Fruit fly (Drosophila melanogaster) whole organism, wandering third instar larva: ENCODE measurements around the gene Ddx1.

Experiments used
- Abd-B ChIP-seq: fragments of >200 bp; optimal IDR thresholded peaks from 2 replicates; lab custom pipeline; 2017; ENCODE audit warnings: missing biosample characterization, missing genetic modification characterization
- CG32264 ChIP-seq: fragments of 200-800 bp; sonication (Bioruptor generic); optimal IDR thresholded peaks from 2 replicates; lab custom pipeline; 2016; ENCODE audit warnings: missing biosample characterization, missing genetic modification characterization
- CG9705 ChIP-seq: fragments of 200-800 bp; sonication (Bioruptor generic); optimal IDR thresholded peaks from 2 replicates; lab custom pipeline; 2018; ENCODE audit warnings: missing biosample characterization, mild to moderate bottlenecking, missing genetic modification characterization
- CrebA ChIP-seq: fragments of 200-800 bp; sonication (Bioruptor generic); optimal IDR thresholded peaks from 2 replicates; lab custom pipeline; 2016; ENCODE audit warnings: missing biosample characterization, mild to moderate bottlenecking, missing genetic modification characterization, borderline replicate concordance
- Dfd ChIP-seq: fragments of >200 bp; optimal IDR thresholded peaks from 2 replicates; lab custom pipeline; 2017; ENCODE audit warnings: missing biosample characterization, missing genetic modification characterization
- Dif ChIP-seq: fragments of 200-275, 200-300 bp; sonication (Bioruptor generic); optimal IDR thresholded peaks from 2 replicates; lab custom pipeline; 2018; ENCODE audit warnings: missing biosample characterization, missing genetic modification characterization; ENCODE audit not compliant: partially characterized antibody
- GATAd ChIP-seq: sonication (Bioruptor generic); optimal IDR thresholded peaks from 2 replicates; lab custom pipeline; 2016; ENCODE audit warnings: missing biosample characterization, missing genetic modification characterization
- HLH106 ChIP-seq: fragments of 200-800 bp; optimal IDR thresholded peaks from 3 replicates; lab custom pipeline; 2019; ENCODE audit warnings: missing biosample characterization, mild to moderate bottlenecking, missing genetic modification characterization, moderate library complexity
- Hnf4 ChIP-seq: fragments of 200-800 bp; sonication (Bioruptor generic); optimal IDR thresholded peaks from 2 replicates; lab custom pipeline; 2016; ENCODE audit warnings: missing biosample characterization, mild to moderate bottlenecking, missing genetic modification characterization
- Hr78 ChIP-seq: fragments of >200 bp; optimal IDR thresholded peaks from 2 replicates; lab custom pipeline; 2017; ENCODE audit warnings: missing biosample characterization, missing genetic modification characterization
- Hr83 ChIP-seq: fragments of 200-300 bp; sonication (Bioruptor generic); optimal IDR thresholded peaks from 2 replicates; lab custom pipeline; 2016; ENCODE audit warnings: missing biosample characterization, mild to moderate bottlenecking, missing genetic modification characterization, moderate library complexity; ENCODE audit not compliant: poor library complexity, severe bottlenecking
- Jra ChIP-seq: sonication (Bioruptor generic); optimal IDR thresholded peaks from 2 replicates; lab custom pipeline; 2016; ENCODE audit warnings: missing biosample characterization, missing genetic modification characterization
- Mio ChIP-seq: sonication (Bioruptor generic); optimal IDR thresholded peaks from 2 replicates; lab custom pipeline; 2016; ENCODE audit warnings: missing biosample characterization, missing genetic modification characterization
- Myc ChIP-seq: fragments of >200 bp; optimal IDR thresholded peaks from 2 replicates; lab custom pipeline; 2017
- N ChIP-seq: fragments of >200 bp; optimal IDR thresholded peaks from 2 replicates; lab custom pipeline; 2018; ENCODE audit warnings: missing biosample characterization, missing external identifiers, missing genetic modification characterization
- OdsH ChIP-seq: fragments of 200-800 bp; sonication (Bioruptor generic); optimal IDR thresholded peaks from 2 replicates; lab custom pipeline; 2016; ENCODE audit warnings: missing biosample characterization, mild to moderate bottlenecking, missing genetic modification characterization
- Rel ChIP-seq, 2 experiments: fragments of 200-800 bp; sonication (Bioruptor generic) in 1 of 2; optimal IDR thresholded peaks; 2 replicates in 1 of 2; 3 replicates in 1 of 2; lab custom pipeline; 2016 to 2019; ENCODE audit warnings: mild to moderate bottlenecking in 2 of 2, missing biosample characterization in 2 of 2, missing genetic modification characterization in 2 of 2, moderate library complexity in 1 of 2
- Sp1 ChIP-seq: fragments of 200-800 bp; sonication (Bioruptor generic); optimal IDR thresholded peaks from 3 replicates; lab custom pipeline; 2019; ENCODE audit warnings: missing biosample characterization, mild to moderate bottlenecking, missing genetic modification characterization, moderate library complexity
- Vsx2 ChIP-seq: fragments of 200-300, 225-300 bp; sonication (Bioruptor generic); optimal IDR thresholded peaks from 2 replicates; lab custom pipeline; 2018; ENCODE audit warnings: missing biosample characterization, missing genetic modification characterization; ENCODE audit not compliant: partially characterized antibody
- br ChIP-seq: fragments of 200-800 bp; sonication (Bioruptor generic); optimal IDR thresholded peaks from 2 replicates; lab custom pipeline; 2016; ENCODE audit warnings: missing biosample characterization, missing genetic modification characterization
- brk ChIP-seq: fragments of 200-800 bp; sonication (Bioruptor generic); optimal IDR thresholded peaks from 2 replicates; lab custom pipeline; 2016; ENCODE audit warnings: missing biosample characterization, mild to moderate bottlenecking, missing genetic modification characterization
- dl ChIP-seq, 2 experiments: fragments of 175-275, 200-275 bp in 1 of 2; fragments of 200-275 bp in 1 of 2; sonication (Bioruptor generic); optimal IDR thresholded peaks; lab custom pipeline; 2018; ENCODE audit warnings: mild to moderate bottlenecking in 2 of 2, missing biosample characterization in 2 of 2, missing genetic modification characterization in 2 of 2, moderate library complexity in 2 of 2; ENCODE audit not compliant: partially characterized antibody in 2 of 2, insufficient read depth in 1 of 2
- dmrt93B ChIP-seq: fragments of 200-800 bp; sonication (Bioruptor generic); optimal IDR thresholded peaks from 2 replicates; lab custom pipeline; 2018; ENCODE audit warnings: missing biosample characterization, mild to moderate bottlenecking, missing genetic modification characterization
- dsf ChIP-seq: sonication (Bioruptor generic); optimal IDR thresholded peaks from 2 replicates; lab custom pipeline; 2016; ENCODE audit warnings: missing biosample characterization, missing genetic modification characterization, borderline replicate concordance
- ey ChIP-seq: fragments of 200-800 bp; sonication (Bioruptor generic); optimal IDR thresholded peaks from 2 replicates; lab custom pipeline; 2016; ENCODE audit warnings: missing biosample characterization, missing genetic modification characterization
- foxo ChIP-seq, 2 experiments: fragments of 200-800 bp; sonication (Bioruptor generic); optimal IDR thresholded peaks; 2 replicates in 1 of 2; 3 replicates in 1 of 2; lab custom pipeline; 2016 to 2017; ENCODE audit warnings: missing biosample characterization in 2 of 2, missing genetic modification characterization in 2 of 2
- fru ChIP-seq: fragments of 200-800 bp; sonication (Bioruptor generic); optimal IDR thresholded peaks from 3 replicates; lab custom pipeline; 2016; ENCODE audit warnings: missing biosample characterization, mild to moderate bottlenecking, missing genetic modification characterization
- h ChIP-seq: fragments of 200-800 bp; sonication (Bioruptor generic); optimal IDR thresholded peaks from 3 replicates; lab custom pipeline; 2016; ENCODE audit warnings: missing biosample characterization, mild to moderate bottlenecking, missing genetic modification characterization
- jim ChIP-seq: fragments of 175-275, 200-325 bp; sonication (Bioruptor generic); optimal IDR thresholded peaks from 2 replicates; lab custom pipeline; 2016; ENCODE audit warnings: missing biosample characterization, mild to moderate bottlenecking, missing genetic modification characterization
- lola ChIP-seq: fragments of >200 bp; optimal IDR thresholded peaks from 2 replicates; lab custom pipeline; 2017; ENCODE audit warnings: missing biosample characterization, missing genetic modification characterization
- pan ChIP-seq: fragments of >200 bp; optimal IDR thresholded peaks from 2 replicates; lab custom pipeline; 2017
- psq ChIP-seq: fragments of 200-800 bp; sonication (Bioruptor generic); optimal IDR thresholded peaks from 3 replicates; lab custom pipeline; 2017; ENCODE audit warnings: missing biosample characterization, mild to moderate bottlenecking, missing genetic modification characterization, moderate library complexity
- rgr ChIP-seq: fragments of 200-800 bp; sonication (Bioruptor generic); optimal IDR thresholded peaks from 3 replicates; lab custom pipeline; 2016; ENCODE audit warnings: missing biosample characterization, mild to moderate bottlenecking, missing genetic modification characterization
- sage ChIP-seq: fragments of 200-800 bp; sonication (Bioruptor generic); optimal IDR thresholded peaks from 2 replicates; lab custom pipeline; 2016; ENCODE audit warnings: missing biosample characterization, mild to moderate bottlenecking, missing genetic modification characterization
- sv ChIP-seq: fragments of 200-800 bp; sonication (Bioruptor generic); optimal IDR thresholded peaks from 3 replicates; lab custom pipeline; 2016; ENCODE audit warnings: missing biosample characterization, missing genetic modification characterization
- tai ChIP-seq: sonication (Bioruptor generic); optimal IDR thresholded peaks from 2 replicates; lab custom pipeline; 2016; ENCODE audit warnings: missing biosample characterization, missing genetic modification characterization
- usp ChIP-seq: fragments of >200 bp; optimal IDR thresholded peaks from 2 replicates; lab custom pipeline; 2017; ENCODE audit warnings: missing biosample characterization, missing genetic modification characterization
- woc ChIP-seq: sonication (Bioruptor generic); optimal IDR thresholded peaks from 2 replicates; lab custom pipeline; 2016; ENCODE audit warnings: missing biosample characterization, mild to moderate bottlenecking, missing genetic modification characterization

Ddx1 gene

DNA sequence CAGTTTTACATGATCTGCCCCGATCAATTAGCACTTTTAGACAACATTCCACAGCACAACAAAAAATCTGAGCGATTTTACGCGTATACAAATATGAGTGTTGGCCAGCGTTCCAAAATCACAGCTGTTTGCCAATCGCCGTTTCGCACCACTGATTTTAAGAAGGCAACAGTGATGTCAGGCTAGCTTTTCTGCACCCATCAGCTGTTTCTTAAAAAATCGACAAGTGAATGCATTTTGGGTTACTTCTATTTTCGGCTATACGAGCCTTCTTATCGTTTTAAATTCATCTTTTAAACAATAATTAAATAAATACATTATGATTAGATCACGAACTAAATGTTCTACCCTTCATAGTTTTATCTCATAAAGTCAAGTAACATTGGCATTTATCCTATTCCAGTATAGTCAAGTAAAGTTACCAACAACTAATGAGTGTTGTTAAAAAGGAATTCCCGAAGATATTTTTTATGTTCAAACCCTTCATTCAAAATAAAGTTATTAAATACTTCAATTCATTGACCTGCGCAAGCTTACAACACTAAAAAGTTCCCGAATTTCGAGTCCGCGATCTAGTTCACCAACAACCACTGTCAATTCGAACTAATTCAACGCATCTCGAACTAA, at the start of gene Ddx1, which contains the start of gene Rich:
Ddx1 (plus strand) TSS at position 573 of the 627 bp plus-strand sequence.
Rich (minus strand) TSS at position 125 of the 627 bp plus-strand sequence.
- TF ChIP-seq brk (no peak), foxo (GFP tag; optimal IDR thresholded peaks at IDR 0.05; lab: Kevin White, UChicago) (peak in 1 of 2 experiments; percentile 68), Myc (lab: Kevin White, UChicago) (peak; percentile 93), Rel (GFP tag; optimal IDR thresholded peaks at IDR 0.05; lab: Kevin White, UChicago) (no peak), Rel (tag; optimal IDR thresholded peaks at IDR 0.05; lab: Kevin White, UChicago) (no peak), GATAd (GFP tag; lab: Kevin White, UChicago) (no peak), N (GFP tag; lab: Kevin White, UChicago) (no peak), dl (GFP tag; optimal IDR thresholded peaks at IDR 0.05; lab: Kevin White, UChicago; ENCODE audit: insufficient read depth in 1 of 2, partially characterized antibody in 2 of 2) (no peak), Hnf4 (no peak), CG9705 (GFP tag; lab: Kevin White, UChicago) (peak; percentile 9), Dfd (GFP tag; lab: Kevin White, UChicago) (no peak), sage (GFP tag; lab: Kevin White, UChicago) (no peak), lola (no peak), Sp1 (GFP tag; lab: Kevin White, UChicago) (peak; percentile 57), CG32264 (GFP tag; lab: Kevin White, UChicago) (no peak), Dif (GFP tag; lab: Kevin White, UChicago) (no peak), dmrt93B (GFP tag; lab: Kevin White, UChicago) (peak; percentile 33), Abd-B (GFP tag; lab: Kevin White, UChicago) (no peak), woc (GFP tag; lab: Kevin White, UChicago) (peak; percentile 88), tai (no peak), pan (no peak), jim (GFP tag; lab: Kevin White, UChicago) (no peak), sv (GFP tag; lab: Kevin White, UChicago) (peak; percentile 70), OdsH (peak; percentile 38), dsf (no peak), rgr (GFP tag; lab: Kevin White, UChicago) (peak; percentile 63), Hr83 (GFP tag; lab: Kevin White, UChicago) (peak; percentile 40), fru (GFP tag; lab: Kevin White, UChicago) (peak; percentile 49), Vsx2 (GFP tag; lab: Kevin White, UChicago) (no peak), HLH106 (tag; lab: Kevin White, UChicago) (peak; percentile 52), Mio (GFP tag; lab: Kevin White, UChicago) (no peak), usp (GFP tag; lab: Kevin White, UChicago) (no peak), h (GFP tag; lab: Kevin White, UChicago) (peak; percentile 64), ey (GFP tag; lab: Kevin White, UChicago) (peak; percentile 46), Jra (GFP tag; lab: Kevin White, UChicago) (no peak), psq (GFP tag; lab: Kevin White, UChicago) (peak; percentile 50), CrebA (GFP tag; lab: Kevin White, UChicago) (no peak), br (GFP tag; lab: Kevin White, UChicago) (peak; percentile 55), Hr78 (GFP tag; lab: Kevin White, UChicago) (no peak)

DNA sequence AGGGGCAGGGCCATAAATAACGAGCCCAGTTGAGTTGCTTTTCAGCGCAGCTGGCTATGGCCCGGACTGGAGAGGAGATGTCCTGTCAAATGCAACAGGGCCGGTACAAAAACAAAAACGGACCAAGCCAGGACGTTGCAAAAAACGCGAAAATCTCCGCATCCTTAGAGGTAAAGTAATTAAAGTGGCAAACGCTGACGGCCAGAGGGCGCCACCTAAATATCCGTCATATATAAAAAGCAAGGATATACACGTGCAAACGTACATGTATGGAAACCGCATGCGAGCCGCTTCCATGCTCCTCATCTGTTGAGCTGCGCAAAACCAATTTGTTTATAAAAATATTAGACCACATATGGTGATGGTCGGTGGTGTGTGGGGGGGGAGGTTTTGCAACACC, 48.4 kb upstream of the Ddx1 start:
- TF ChIP-seq Mio (GFP tag; lab: Kevin White, UChicago) (no peak), psq (GFP tag; lab: Kevin White, UChicago) (no peak), Hr83 (GFP tag; lab: Kevin White, UChicago) (no peak)
